Worm (Caenorhabditis elegans) whole organism, L4 larva: ENCODE measurements around the gene ZK470.6.
A peak's percentile ranks its signal among the peaks of the same experiment; 100 is the strongest.

Source experiments
- F10B5.3 ChIP-seq: sonication (generic microtip); optimal IDR thresholded peaks from 2 replicates; lab custom pipeline; 2016; ENCODE audit warnings: mild to moderate bottlenecking, missing genetic modification characterization, missing compliant biosample characterization
- F26F4.8 ChIP-seq: fragments of 200-800 bp; sonication (Bioruptor generic); conservative IDR thresholded peaks from 2 replicates; pipeline ENCODE4 v1.3.6; 2022; ENCODE audit warnings: missing genetic modification characterization, missing compliant biosample characterization
- F44E2.7 ChIP-seq: fragments of 200-800 bp; sonication (Bioruptor generic); IDR thresholded peaks from 2 replicates; pipeline ENCODE4 v2.1.2; 2022; ENCODE audit warnings: missing genetic modification characterization, missing compliant biosample characterization
- F49E8.2 ChIP-seq: sonication (generic microtip); optimal IDR thresholded peaks from 2 replicates; lab custom pipeline; 2016; ENCODE audit warnings: missing compliant biosample characterization, mild to moderate bottlenecking, missing genetic modification characterization, borderline replicate concordance
- T26A8.4 ChIP-seq: fragments of 200-800 bp; sonication (Bioruptor generic); IDR thresholded peaks from 2 replicates; pipeline ENCODE4 v1.3.6; 2022; ENCODE audit warnings: missing genetic modification characterization, missing compliant biosample characterization
- Y48G9A.11 ChIP-seq: fragments of 200-800 bp; sonication (Bioruptor generic); IDR thresholded peaks from 2 replicates; pipeline ENCODE4 v1.3.6; 2022; ENCODE audit warnings: missing genetic modification reagents, missing genetic modification characterization, missing compliant biosample characterization
- ZK337.2 ChIP-seq: fragments of 200-800 bp; sonication (Bioruptor generic); IDR thresholded peaks from 2 replicates; pipeline ENCODE4 v1.3.6; 2022; ENCODE audit warnings: missing genetic modification reagents, missing genetic modification characterization, missing compliant biosample characterization
- ZK546.5 ChIP-seq, 2 experiments: sonication (generic microtip); optimal IDR thresholded peaks; 2 replicates each; lab custom pipeline; 2017; ENCODE audit warnings: missing biosample characterization in 2 of 2, missing genetic modification characterization in 2 of 2
- aly-2 ChIP-seq: sonication (generic microtip); optimal IDR thresholded peaks from 2 replicates; lab custom pipeline; 2018; ENCODE audit warnings: missing biosample characterization, missing genetic modification characterization
- attf-4 ChIP-seq: sonication (generic microtip); optimal IDR thresholded peaks from 3 replicates; lab custom pipeline; 2017; ENCODE audit warnings: missing biosample characterization, missing genetic modification characterization
- ceh-20 ChIP-seq: fragments of 200-800 bp; sonication (Bioruptor generic); IDR thresholded peaks from 2 replicates; pipeline ENCODE4 v1.3.6; 2022; ENCODE audit warnings: missing genetic modification reagents, missing genetic modification characterization, missing compliant biosample characterization
- ceh-44 ChIP-seq: fragments of 200-800 bp; sonication (Bioruptor generic); IDR thresholded peaks from 2 replicates; pipeline ENCODE4 v1.3.6; 2022; ENCODE audit warnings: missing genetic modification reagents, missing genetic modification characterization, missing compliant biosample characterization
- ceh-62 ChIP-seq: sonication (generic microtip); optimal IDR thresholded peaks from 2 replicates; lab custom pipeline; 2017; ENCODE audit warnings: missing biosample characterization, missing genetic modification characterization
- ceh-82 ChIP-seq: sonication (generic microtip); optimal IDR thresholded peaks from 2 replicates; lab custom pipeline; 2017; ENCODE audit warnings: missing biosample characterization, missing genetic modification characterization
- ces-1 ChIP-seq: fragments of 150-350 bp; sonication (generic microtip); optimal IDR thresholded peaks from 4 replicates; lab custom pipeline; 2014; ENCODE audit warnings: missing biosample characterization, missing genetic modification reagents, missing genetic modification characterization
- cey-2 ChIP-seq: sonication (generic microtip); optimal IDR thresholded peaks from 3 replicates; lab custom pipeline; 2017; ENCODE audit warnings: missing genetic modification characterization, mild to moderate bottlenecking, missing compliant biosample characterization, antibody characterized with exemption, borderline replicate concordance; ENCODE audit not compliant: insufficient read depth
- ctbp-1 ChIP-seq: fragments of 200-800 bp; sonication (Bioruptor generic); IDR thresholded peaks from 2 replicates; pipeline ENCODE4 v1.3.6; 2022; ENCODE audit warnings: missing genetic modification reagents, missing genetic modification characterization, missing compliant biosample characterization
- daf-16 ChIP-seq, 3 experiments: sonication (generic microtip); optimal IDR thresholded peaks; 2 replicates each; lab custom pipeline; 2016 to 2017; ENCODE audit warnings: missing genetic modification characterization in 3 of 3, missing genetic modification reagents in 3 of 3, mild to moderate bottlenecking in 2 of 3, missing compliant biosample characterization in 2 of 3, missing biosample characterization in 1 of 3, moderate library complexity in 1 of 3
- dmd-8 ChIP-seq: fragments of 200-800 bp; sonication (Bioruptor generic); IDR thresholded peaks from 2 replicates; pipeline ENCODE4 v1.3.6; 2022; ENCODE audit warnings: missing genetic modification characterization, missing compliant biosample characterization
- dpl-1 ChIP-seq: fragments of 150-350 bp; optimal IDR thresholded peaks from 2 replicates; lab custom pipeline; 2014; ENCODE audit warnings: missing biosample characterization, missing genetic modification reagents, missing genetic modification characterization
- duxl-1 ChIP-seq: sonication (generic microtip); optimal IDR thresholded peaks from 2 replicates; lab custom pipeline; 2016; ENCODE audit warnings: mild to moderate bottlenecking, missing genetic modification characterization, moderate library complexity, missing compliant biosample characterization; ENCODE audit not compliant: poor library complexity
- egl-27 ChIP-seq: sonication (generic microtip); optimal IDR thresholded peaks from 3 replicates; lab custom pipeline; 2017; ENCODE audit warnings: missing biosample characterization, missing genetic modification reagents, missing genetic modification characterization
- fkh-10 ChIP-seq: fragments of 150-350 bp; optimal IDR thresholded peaks from 2 replicates; lab custom pipeline; 2014; ENCODE audit warnings: missing biosample characterization, missing genetic modification reagents, missing genetic modification characterization
- hlh-30 ChIP-seq: sonication (generic microtip); optimal IDR thresholded peaks from 2 replicates; lab custom pipeline; 2017; ENCODE audit warnings: antibody characterized with exemption, mild to moderate bottlenecking, missing genetic modification characterization, missing compliant biosample characterization; ENCODE audit not compliant: insufficient read depth
- hmg-1.1 ChIP-seq: fragments of 200-800 bp; sonication (Bioruptor generic); IDR thresholded peaks from 2 replicates; pipeline ENCODE4 v1.3.6; 2022; ENCODE audit warnings: missing genetic modification reagents, missing genetic modification characterization, missing compliant biosample characterization
- jun-1 ChIP-seq: fragments of 150-350 bp; optimal IDR thresholded peaks from 2 replicates; lab custom pipeline; 2014; ENCODE audit warnings: missing biosample characterization, missing genetic modification reagents, missing genetic modification characterization
- lin-13 ChIP-seq: fragments of 150-350 bp; optimal IDR thresholded peaks from 2 replicates; lab custom pipeline; 2014; ENCODE audit warnings: missing biosample characterization, missing genetic modification reagents, missing genetic modification characterization
- lin-39 ChIP-seq: fragments of 150-350 bp; optimal IDR thresholded peaks from 2 replicates; lab custom pipeline; 2014; ENCODE audit warnings: missing biosample characterization, missing genetic modification reagents, missing genetic modification characterization
- lsy-2 ChIP-seq, 2 experiments: fragments of 150-350 bp in 1 of 2; sonication (generic microtip) in 1 of 2; optimal IDR thresholded peaks; 2 replicates each; lab custom pipeline; 2014 to 2017; ENCODE audit warnings: missing biosample characterization in 2 of 2, missing genetic modification characterization in 2 of 2
- madf-9 ChIP-seq: fragments of 200-800 bp; sonication (Bioruptor generic); conservative IDR thresholded peaks from 2 replicates; pipeline ENCODE4 v1.3.6; 2022; ENCODE audit warnings: missing genetic modification reagents, missing genetic modification characterization, missing compliant biosample characterization
- mdl-1 ChIP-seq, 2 experiments: fragments of 150-350 bp in 1 of 2; sonication (generic microtip) in 1 of 2; optimal IDR thresholded peaks; 2 replicates each; lab custom pipeline; 2014 to 2017; ENCODE audit warnings: missing biosample characterization in 2 of 2, missing genetic modification characterization in 2 of 2
- nhr-102 ChIP-seq: sonication (generic microtip); optimal IDR thresholded peaks from 2 replicates; lab custom pipeline; 2016; ENCODE audit warnings: mild to moderate bottlenecking, missing genetic modification characterization, moderate library complexity, missing compliant biosample characterization
- nhr-237 ChIP-seq: sonication (generic microtip); optimal IDR thresholded peaks from 2 replicates; lab custom pipeline; 2017; ENCODE audit warnings: missing biosample characterization, missing genetic modification characterization
- nhr-42 ChIP-seq: fragments of 200-800 bp; sonication (Bioruptor generic); IDR thresholded peaks from 2 replicates; pipeline ENCODE4 v1.3.6; 2022; ENCODE audit warnings: missing genetic modification characterization, missing compliant biosample characterization
- nhr-48 ChIP-seq: sonication (generic microtip); optimal IDR thresholded peaks from 2 replicates; lab custom pipeline; 2016; ENCODE audit warnings: mild to moderate bottlenecking, missing genetic modification characterization, missing compliant biosample characterization
- nhr-6 ChIP-seq: fragments of 150-350 bp; optimal IDR thresholded peaks from 2 replicates; lab custom pipeline; 2014; ENCODE audit warnings: missing biosample characterization, missing genetic modification characterization
- pha-4 ChIP-seq, 2 experiments: fragments of 150-350 bp in 1 of 2; fragments of 200-800 bp in 1 of 2; sonication (Bioruptor generic) in 1 of 2; IDR thresholded peaks in 1 of 2; optimal IDR thresholded peaks in 1 of 2; 2 replicates each; pipeline versions ENCODE4 v1.3.6 to Lab custom; 2014 to 2022; ENCODE audit warnings: missing genetic modification characterization in 2 of 2, missing genetic modification reagents in 2 of 2, missing biosample characterization in 1 of 2, missing compliant biosample characterization in 1 of 2
- rbr-2 ChIP-seq: sonication (generic microtip); optimal IDR thresholded peaks from 2 replicates; lab custom pipeline; 2016; ENCODE audit warnings: missing genotype, missing genetic modification characterization, missing compliant biosample characterization
- sdz-12 ChIP-seq: fragments of 200-800 bp; sonication (Bioruptor generic); optimal IDR thresholded peaks from 2 replicates; lab custom pipeline; 2018; ENCODE audit warnings: mild to moderate bottlenecking, missing genetic modification characterization, missing compliant biosample characterization
- skn-1 ChIP-seq: fragments of 150-350 bp; optimal IDR thresholded peaks from 2 replicates; lab custom pipeline; 2014; ENCODE audit warnings: missing biosample characterization, missing genetic modification characterization
- snpc-1.2 ChIP-seq: fragments of 200-800 bp; sonication (Bioruptor generic); IDR thresholded peaks from 2 replicates; pipeline ENCODE4 v1.3.6; 2022; ENCODE audit warnings: missing genetic modification reagents, missing genetic modification characterization, missing compliant biosample characterization
- spr-1 ChIP-seq: sonication (generic microtip); optimal IDR thresholded peaks from 2 replicates; lab custom pipeline; 2016; ENCODE audit warnings: mild to moderate bottlenecking, missing genetic modification characterization, missing compliant biosample characterization
- tra-1 ChIP-seq: fragments of 200-800 bp; sonication (Bioruptor generic); IDR thresholded peaks from 2 replicates; pipeline ENCODE4 v1.3.6; 2022; ENCODE audit warnings: missing genetic modification reagents, missing genetic modification characterization, missing compliant biosample characterization
- zfp-3 ChIP-seq: fragments of 200-800 bp; sonication (Bioruptor generic); conservative IDR thresholded peaks from 2 replicates; pipeline ENCODE4 v1.3.6; 2022; ENCODE audit warnings: missing genetic modification reagents, missing genetic modification characterization, missing compliant biosample characterization
- zip-11 ChIP-seq: fragments of 200-800 bp; sonication (Bioruptor generic); IDR thresholded peaks from 2 replicates; pipeline ENCODE4 v1.3.6; 2022; ENCODE audit warnings: missing genetic modification characterization, missing compliant biosample characterization
- ztf-7 ChIP-seq: fragments of 150-350 bp; optimal IDR thresholded peaks from 2 replicates; lab custom pipeline; 2014; ENCODE audit warnings: missing biosample characterization, missing genetic modification characterization

Gene ZK470.6

ce11 chrX:4144136-4144781 lies 33.0 kb downstream of the ZK470.6 start (continued):
- TF ChIP-seq lin-13 (GFP tag; lab: Kevin White, UChicago): no peak
- peak; percentile 80 for TF ChIP-seq hlh-30 (tag; lab: Kevin White, UChicago)
- TF ChIP-seq Y48G9A.11: no peak
- TF ChIP-seq cey-2: no peak

DNA sequence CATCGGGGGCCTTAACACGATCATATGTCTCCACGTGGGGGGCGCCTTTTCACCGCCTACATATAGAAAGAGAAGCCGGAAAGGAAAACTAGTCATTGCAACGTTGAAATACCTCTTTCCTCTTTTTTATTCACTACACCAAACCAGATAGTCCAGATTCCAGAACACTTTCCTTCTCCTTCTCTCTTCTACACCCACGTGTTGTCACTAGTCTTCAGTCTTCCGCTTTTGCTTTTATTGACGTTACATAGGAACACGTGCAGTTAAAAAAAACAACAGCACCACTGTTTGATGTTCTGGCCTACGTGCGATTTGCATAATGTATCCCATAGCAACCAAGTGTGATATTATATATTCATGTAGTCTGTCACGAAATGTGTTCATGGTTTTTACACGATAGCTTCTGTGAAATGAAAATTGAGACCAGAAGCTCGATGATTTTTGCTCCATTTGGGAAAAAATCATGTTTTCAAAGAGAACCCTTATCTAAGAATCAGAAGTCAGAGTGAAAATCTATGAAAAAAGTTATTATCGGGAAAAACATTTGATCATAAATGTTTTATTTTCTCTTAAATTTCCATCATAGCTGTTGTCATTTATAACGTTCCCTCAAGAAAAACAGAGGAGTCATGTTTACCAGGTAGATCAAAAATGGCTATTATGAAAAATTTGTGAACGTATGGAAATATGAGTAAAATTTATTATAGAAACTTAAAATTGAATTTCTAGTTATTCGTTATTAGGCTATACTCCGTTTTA lies 33.9 kb downstream of the ZK470.6 start:
- peak; percentile 67 to 82 for TF ChIP-seq mdl-1 (tag; optimal IDR thresholded peaks at IDR 0.05; lab: Kevin White, UChicago)
- no peak for TF ChIP-seq ceh-82 (tag; lab: Kevin White, UChicago)
- no peak for TF ChIP-seq nhr-6
- TF ChIP-seq attf-4 (tag; lab: Kevin White, UChicago): no peak
- TF ChIP-seq egl-27 (tag; lab: Kevin White, UChicago): no peak
- no peak for TF ChIP-seq daf-16 (GFP tag; optimal IDR thresholded peaks at IDR 0.05; lab: Kevin White, UChicago)
- TF ChIP-seq daf-16 (tag; optimal IDR thresholded peaks at IDR 0.05; lab: Kevin White, UChicago): peak; percentile 83
- TF ChIP-seq fkh-10 (GFP tag; lab: Kevin White, UChicago): no peak
- TF ChIP-seq lsy-2 (tag; optimal IDR thresholded peaks at IDR 0.05; lab: Kevin White, UChicago): peak; percentile 21 to 35
- no peak for TF ChIP-seq ctbp-1 (GFP tag; lab: Robert Waterston, UW)
- TF ChIP-seq ZK546.5 (tag; optimal IDR thresholded peaks at IDR 0.05; lab: Kevin White, UChicago): no peak
- TF ChIP-seq dpl-1: no peak
- no peak for TF ChIP-seq sdz-12 (GFP tag; lab: Kevin White, UChicago)
- TF ChIP-seq spr-1 (tag; lab: Kevin White, UChicago): peak; percentile 7
- no peak for TF ChIP-seq F49E8.2 (tag; lab: Kevin White, UChicago)
- TF ChIP-seq dmd-8 (GFP tag; lab: Robert Waterston, UW): no peak
- TF ChIP-seq nhr-42 (GFP tag; lab: Robert Waterston, UW): no peak
- no peak for TF ChIP-seq hmg-1.1 (GFP tag; lab: Robert Waterston, UW)
- TF ChIP-seq ceh-62 (tag; lab: Kevin White, UChicago): no peak
- TF ChIP-seq F44E2.7 (GFP tag; lab: Robert Waterston, UW): no peak
- no peak for TF ChIP-seq nhr-102 (tag; lab: Kevin White, UChicago)
- TF ChIP-seq madf-9 (GFP tag; lab: Robert Waterston, UW): no peak
- no peak for TF ChIP-seq nhr-237 (tag; lab: Kevin White, UChicago)
- no peak for TF ChIP-seq duxl-1
- no peak for TF ChIP-seq ZK337.2 (GFP tag; lab: Robert Waterston, UW)
- TF ChIP-seq lin-39 (tag; lab: Kevin White, UChicago): no peak
- TF ChIP-seq snpc-1.2 (GFP tag; lab: Robert Waterston, UW): no peak
- peak; percentile 46; the same call in 1 of the 2 replicates for TF ChIP-seq tra-1 (GFP tag; lab: Robert Waterston, UW)
- peak; percentile 78 for TF ChIP-seq hlh-30 (tag; lab: Kevin White, UChicago)
- TF ChIP-seq skn-1: no peak
- TF ChIP-seq Y48G9A.11: no peak
- TF ChIP-seq ceh-20 (GFP tag; lab: Robert Waterston, UW): no peak
- TF ChIP-seq ces-1: no peak
- no peak for TF ChIP-seq rbr-2 (tag; lab: Kevin White, UChicago)
- no peak for TF ChIP-seq jun-1 (tag; lab: Kevin White, UChicago)
- no peak for TF ChIP-seq F10B5.3 (tag; lab: Kevin White, UChicago)
- no peak for TF ChIP-seq zfp-3
- TF ChIP-seq zip-11 (GFP tag; lab: Robert Waterston, UW): no peak
- no peak for TF ChIP-seq T26A8.4 (GFP tag; lab: Robert Waterston, UW)
- peak; percentile 40 for TF ChIP-seq nhr-48 (tag; lab: Kevin White, UChicago)
- no peak for TF ChIP-seq ztf-7 (tag; lab: Kevin White, UChicago)
- no peak for TF ChIP-seq ceh-44
- no peak for TF ChIP-seq aly-2 (tag; lab: Kevin White, UChicago)
- TF ChIP-seq F26F4.8 (GFP tag; lab: Robert Waterston, UW): no peak
- TF ChIP-seq pha-4 (GFP tag; IDR thresholded peaks at IDR 0.05; lab: Robert Waterston, UW): no peak
- TF ChIP-seq pha-4 (tag; optimal IDR thresholded peaks at IDR 0.05; lab: Kevin White, UChicago): no peak
